Worm (Caenorhabditis elegans): Measurements from ENCODE around the gene F14D2.7.

F14D2.7 gene

ce11 chrII:3327104-3327503, 11.4 kb downstream of the F14D2.7 start, which contains the start of gene Y46D2A.3:
Gene Y46D2A.3 (minus strand): TSS chrII:3327204.
- no peak for TF ChIP-seq nhr-67 (tag; optimal IDR thresholded peaks at IDR 0.05)
- no peak for TF ChIP-seq ama-1 (optimal IDR thresholded peaks at IDR 0.05)
- no peak for TF ChIP-seq fos-1 (tag; optimal IDR thresholded peaks at IDR 0.05)
- TF ChIP-seq R02D3.7 (tag; optimal IDR thresholded peaks at IDR 0.05): no peak
- TF ChIP-seq nhr-12 (tag; optimal IDR thresholded peaks at IDR 0.05): no peak
- TF ChIP-seq elt-3 (tag; optimal IDR thresholded peaks at IDR 0.05): no peak
- no peak for TF ChIP-seq lin-39 (tag; optimal IDR thresholded peaks at IDR 0.05)
- TF ChIP-seq ceh-28 (tag; optimal IDR thresholded peaks at IDR 0.05): no peak
- no peak for TF ChIP-seq unc-62 (GFP tag; optimal IDR thresholded peaks at IDR 0.05)
- no peak for TF ChIP-seq ZK546.5 (tag; optimal IDR thresholded peaks at IDR 0.05)
- no peak for TF ChIP-seq ceh-82 (tag; optimal IDR thresholded peaks at IDR 0.05)
- no peak for TF ChIP-seq egl-27 (tag; optimal IDR thresholded peaks at IDR 0.05)

DNA sequence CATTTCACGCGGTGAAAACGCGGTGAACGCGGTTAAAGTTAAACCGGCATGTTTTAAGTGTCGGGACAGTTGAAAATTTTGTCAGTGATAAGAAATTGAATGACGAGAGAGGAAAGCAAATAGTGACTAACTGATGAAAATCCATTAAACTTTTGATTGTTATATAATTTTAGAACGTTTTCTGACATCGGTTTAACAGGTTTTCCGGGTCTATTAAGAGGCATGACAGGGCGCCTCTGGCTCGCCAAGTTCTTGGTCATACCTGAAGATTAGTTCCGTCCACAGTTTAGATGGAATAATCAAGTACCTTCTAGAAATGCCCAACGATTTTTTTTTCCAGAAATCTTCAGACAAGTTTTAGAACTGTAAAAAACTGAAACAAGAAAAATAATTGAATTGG, 15.3 kb downstream of the F14D2.7 start, which contains the start of gene Y46D2A.2:
Y46D2A.2 (minus strand) TSS at position 101 of the 400 bp plus-strand sequence.
- TF ChIP-seq elt-2 (tag; optimal IDR thresholded peaks at IDR 0.05) (peak; percentile 28), eor-1 (tag; optimal IDR thresholded peaks at IDR 0.05) (no peak)

ce11 chrII:3322257-3322656, 16.2 kb downstream of the F14D2.7 start, which contains the start of gene Y46D2A.1:
Gene Y46D2A.1 (plus strand): TSS chrII:3322557.
- peak; percentile 63 for TF ChIP-seq elt-2 (tag; optimal IDR thresholded peaks at IDR 0.05)
- TF ChIP-seq zag-1 (tag; optimal IDR thresholded peaks at IDR 0.05): no peak

DNA sequence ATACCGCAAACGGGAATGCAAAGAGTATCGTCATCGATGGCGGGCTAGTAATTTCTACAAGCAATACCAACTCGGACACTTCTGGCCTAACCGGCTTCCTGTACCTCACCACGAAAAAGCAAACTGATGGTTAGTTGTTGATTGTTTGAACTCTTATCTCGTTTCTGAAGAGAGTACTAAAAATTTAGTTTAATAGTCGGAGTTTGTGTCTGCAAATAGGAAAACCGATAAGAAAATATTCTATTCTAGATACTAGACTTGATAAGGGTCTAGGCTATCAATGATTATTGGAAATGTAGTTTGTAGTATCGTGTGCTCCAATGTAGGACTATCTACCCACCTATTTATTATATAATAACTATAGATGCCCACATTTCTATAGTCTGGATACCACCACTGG, 19.6 kb downstream of the F14D2.7 start:
- peak; percentile 91 for TF ChIP-seq elt-2 (tag; optimal IDR thresholded peaks at IDR 0.05)
- TF ChIP-seq aly-2 (tag; optimal IDR thresholded peaks at IDR 0.05): no peak

DNA sequence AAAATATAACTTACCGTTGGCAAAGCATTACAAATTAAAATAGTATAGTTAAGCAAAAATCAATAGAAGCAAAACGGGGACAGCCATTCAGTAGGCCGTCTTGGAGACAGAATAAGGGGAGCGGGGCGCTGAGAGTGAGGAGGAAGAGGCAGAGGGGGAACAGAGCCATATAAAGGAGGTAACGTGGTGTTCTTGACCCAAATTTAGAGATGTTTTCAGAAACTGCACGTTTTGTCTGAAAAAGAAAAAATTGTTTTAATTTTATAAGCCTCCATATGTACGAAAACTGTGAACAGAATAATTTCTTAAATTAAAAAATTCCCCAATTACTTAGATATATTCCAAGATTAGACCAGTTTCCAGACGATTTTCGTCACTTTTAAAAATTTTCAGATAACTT, 25.0 kb downstream of the F14D2.7 start, which contains the start of gene F39E9.6:
F39E9.6 (minus strand) TSS at position 101 of the 400 bp plus-strand sequence.
- TF ChIP-seq nhr-43 (tag; optimal IDR thresholded peaks at IDR 0.05; ENCODE audit: poor library complexity, severe bottlenecking) (no peak), lin-15B (tag; optimal IDR thresholded peaks at IDR 0.05) (no peak), ceh-82 (tag; optimal IDR thresholded peaks at IDR 0.05) (no peak)

DNA sequence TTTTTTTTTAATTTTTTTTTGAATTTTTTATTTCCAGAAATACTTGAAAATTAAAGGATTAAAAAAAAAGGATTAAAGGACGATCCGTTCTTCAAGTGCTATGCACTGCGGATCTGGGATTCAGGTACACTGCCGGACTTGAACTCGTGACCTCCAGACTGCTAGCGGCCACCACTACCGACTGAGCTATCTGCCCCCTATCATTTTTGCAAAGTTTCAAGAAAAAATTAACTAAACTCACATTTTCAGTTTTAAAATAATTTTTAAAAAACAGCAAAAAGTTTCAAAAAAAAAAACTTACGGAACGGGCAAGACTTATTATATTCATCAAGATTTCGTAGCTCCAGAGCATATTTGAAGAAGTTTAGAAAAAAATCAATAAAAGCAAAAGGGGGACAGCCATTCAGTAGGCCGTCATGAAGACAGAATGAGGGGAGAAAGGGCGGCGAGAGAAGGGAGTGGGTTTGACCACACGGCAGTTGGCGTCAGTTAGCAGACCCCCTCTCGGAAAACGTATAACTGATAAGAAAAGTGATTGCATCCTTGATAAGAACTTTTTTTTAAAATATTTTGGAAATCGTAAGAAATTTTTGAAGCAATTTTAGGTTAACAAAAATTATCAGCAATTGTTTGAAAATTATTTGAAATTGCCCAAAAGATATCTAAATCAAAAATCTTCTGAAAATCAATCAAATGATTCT, 27.3 kb downstream of the F14D2.7 start:
- TF ChIP-seq elt-2 (tag; optimal IDR thresholded peaks at IDR 0.05) (peak; percentile 46), nhr-67 (tag; optimal IDR thresholded peaks at IDR 0.05) (no peak)

DNA sequence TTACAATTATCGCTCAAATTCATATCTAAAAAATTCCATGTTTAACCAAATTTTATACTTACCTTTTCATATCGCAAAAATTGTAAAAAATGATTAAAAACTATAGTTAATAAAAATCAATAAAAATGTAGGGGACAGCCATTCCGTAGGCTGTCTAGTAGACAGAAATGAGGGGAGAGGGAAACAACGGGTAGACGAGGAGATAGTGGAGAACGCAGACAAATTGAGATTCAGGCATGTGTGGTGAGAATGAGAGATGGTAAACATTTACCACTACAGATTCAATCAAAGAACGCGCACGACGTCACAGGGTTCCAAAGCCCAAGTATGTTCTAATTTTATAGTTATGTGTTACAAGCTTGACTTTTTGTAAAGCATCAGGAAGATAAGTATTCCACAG, 34.9 kb downstream of the F14D2.7 start:
- TF ChIP-seq pha-4 (tag; optimal IDR thresholded peaks at IDR 0.05) (peak; percentile 45), ceh-28 (tag; optimal IDR thresholded peaks at IDR 0.05) (peak; percentile 37), jun-1 (tag; optimal IDR thresholded peaks at IDR 0.05) (no peak), elt-2 (tag; optimal IDR thresholded peaks at IDR 0.05) (peak; percentile 30)

DNA sequence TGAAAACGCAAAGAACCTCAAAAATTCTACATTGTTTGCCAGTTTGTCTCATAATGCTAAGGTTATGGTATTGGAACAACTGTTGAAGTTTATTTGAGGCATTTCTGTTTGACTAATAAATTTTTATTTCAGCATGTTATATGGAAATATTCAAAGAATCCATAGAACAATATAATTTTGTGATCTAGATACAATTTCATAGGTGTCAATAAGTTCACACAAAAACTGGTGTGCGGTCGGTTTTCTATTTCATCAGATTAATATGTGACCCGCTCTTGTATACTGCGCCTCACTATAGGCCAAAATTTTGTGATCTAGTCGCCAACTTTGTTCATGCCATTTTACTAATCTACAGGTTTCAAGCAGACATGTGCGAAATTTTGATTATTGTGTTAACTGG, 39.0 kb downstream of the F14D2.7 start, which contains the start of gene btb-22:
btb-22 (plus strand) TSS at position 301 of the 400 bp plus-strand sequence.
- no peak for TF ChIP-seq lsy-12 (tag; optimal IDR thresholded peaks at IDR 0.05)
- no peak for TF ChIP-seq eor-1 (tag; optimal IDR thresholded peaks at IDR 0.05)
- no peak for TF ChIP-seq aly-2 (tag; optimal IDR thresholded peaks at IDR 0.05)
- TF ChIP-seq unc-39 (tag; optimal IDR thresholded peaks at IDR 0.05): no peak
- TF ChIP-seq fkh-2 (tag; optimal IDR thresholded peaks at IDR 0.05): no peak
- no peak for TF ChIP-seq tbx-2 (tag; optimal IDR thresholded peaks at IDR 0.05)
- no peak for TF ChIP-seq mdl-1 (tag; optimal IDR thresholded peaks at IDR 0.05)
- TF ChIP-seq R02D3.7 (tag; optimal IDR thresholded peaks at IDR 0.05): no peak

ce11 chrII:3297914-3298313, 40.5 kb downstream of the F14D2.7 start, which contains the start of gene btb-18:
Gene btb-18 (plus strand): TSS chrII:3298214.
- no peak for TF ChIP-seq ceh-28 (tag; optimal IDR thresholded peaks at IDR 0.05)
- TF ChIP-seq nhr-11 (tag; optimal IDR thresholded peaks at IDR 0.05): no peak
- no peak for TF ChIP-seq hmg-11 (tag; optimal IDR thresholded peaks at IDR 0.05)
- TF ChIP-seq jun-1 (tag; optimal IDR thresholded peaks at IDR 0.05): no peak
- no peak for TF ChIP-seq ceh-82 (tag; optimal IDR thresholded peaks at IDR 0.05)
- no peak for TF ChIP-seq unc-62 (GFP tag; optimal IDR thresholded peaks at IDR 0.05)
